In the genomic region with DNA sequence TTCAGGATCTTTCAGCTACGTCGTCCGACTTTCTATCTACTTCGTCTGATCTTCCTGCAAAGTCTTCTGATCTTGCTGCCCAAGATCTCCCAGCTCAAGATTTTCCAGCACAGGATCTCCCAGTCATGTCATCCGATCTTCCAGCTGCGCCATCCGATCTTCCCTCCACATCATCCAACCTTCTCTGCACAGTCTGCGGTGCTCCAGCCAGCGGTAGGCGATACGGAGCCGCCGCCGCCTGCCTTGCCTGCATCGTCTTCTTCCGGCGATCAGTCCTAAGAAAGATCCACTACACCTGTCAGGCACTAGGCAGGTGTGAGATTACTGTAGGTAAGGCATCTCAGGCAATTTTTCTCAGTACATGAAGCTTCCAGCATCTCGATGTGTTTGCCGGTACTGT, we compare ENCODE assay signal across 3 worm cellular contexts.
TF ChIP-seq lines count a peak whose summit lies in the region.

Gene nhr-241 (plus strand): TSS at position 126 of the 400 bp plus-strand sequence.

TF ChIP-seq in whole organism, L4 larva, 104 proteins besides CTCF, POLR2A, EP300 and RAD21:
- TF ChIP-seq aha-1 (tag; lab: Kevin White, UChicago) = peak; percentile 51
- TF ChIP-seq dmd-8 (GFP tag; IDR thresholded peaks at IDR 0.05; lab: Robert Waterston, UW) = no peak
- TF ChIP-seq mxl-3 (GFP tag; optimal IDR thresholded peaks at IDR 0.05; lab: Kevin White, UChicago) = no peak
- TF ChIP-seq egl-43 (GFP tag; IDR thresholded peaks at IDR 0.05; lab: Robert Waterston, UW) = 0 out of 2 replicates have a peak, but pooled peaks have one; percentile 46
- TF ChIP-seq D1046.2 (GFP tag; IDR thresholded peaks at IDR 0.05; lab: Robert Waterston, UW) = no peak
- TF ChIP-seq set-16 (GFP tag; IDR thresholded peaks at IDR 0.05; lab: Robert Waterston, UW) = peak; percentile 84
- TF ChIP-seq nhr-41 (GFP tag; IDR thresholded peaks at IDR 0.05; lab: Robert Waterston, UW) = no peak

TF ChIP-seq in whole organism, late embryonic, 69 proteins besides CTCF, POLR2A, EP300 and RAD21:
- TF ChIP-seq pag-3 (tag; optimal IDR thresholded peaks at IDR 0.05; lab: Kevin White, UChicago; ENCODE audit: borderline replicate concordance) (peak; percentile 46), nfya-1 (tag; optimal IDR thresholded peaks at IDR 0.05; lab: Kevin White, UChicago) (no peak)

TF ChIP-seq in whole organism, young adult, 124 proteins besides CTCF, POLR2A, EP300 and RAD21:
- TF ChIP-seq lag-1 (GFP tag; IDR thresholded peaks at IDR 0.05; lab: Robert Waterston, UW) = no peak
- no peak for TF ChIP-seq bed-2 (GFP tag; IDR thresholded peaks at IDR 0.05; lab: Robert Waterston, UW)
- no peak for TF ChIP-seq D2030.7 (GFP tag; IDR thresholded peaks at IDR 0.05; lab: Robert Waterston, UW)
- TF ChIP-seq madf-6 (GFP tag; IDR thresholded peaks at IDR 0.05; lab: Robert Waterston, UW) = no peak
- peak; percentile 84 for TF ChIP-seq zfh-2 (GFP tag; conservative IDR thresholded peaks at IDR 0.05; lab: Robert Waterston, UW)
- no peak for TF ChIP-seq nhr-80 (tag; optimal IDR thresholded peaks at IDR 0.05; lab: Kevin White, UChicago)
- TF ChIP-seq F33H1.4 (GFP tag; IDR thresholded peaks at IDR 0.05; lab: Robert Waterston, UW) = no peak
- TF ChIP-seq nhr-120 (GFP tag; IDR thresholded peaks at IDR 0.05; lab: Robert Waterston, UW) = 0 out of 2 replicates have a peak, but pooled peaks have one; percentile 37
- no peak for TF ChIP-seq ZK185.1 (tag; optimal IDR thresholded peaks at IDR 0.05; lab: Kevin White, UChicago; ENCODE audit: poor library complexity, severe bottlenecking)
- no peak for TF ChIP-seq dpl-1 (GFP tag; optimal IDR thresholded peaks at IDR 0.05; lab: Kevin White, UChicago)
- TF ChIP-seq B0336.3 (GFP tag; IDR thresholded peaks at IDR 0.05; lab: Robert Waterston, UW) = no peak
